Fruit fly (Drosophila melanogaster) whole organism, prepupa: ENCODE results near the gene Nt5a.

ENCODE experiments used
- CG15336 ChIP-seq: fragments of 200-800 bp; sonication (Bioruptor generic); IDR thresholded peaks from 2 replicates; pipeline ENCODE4 v1.3.6; 2022; ENCODE audit warnings: missing biosample characterization, missing genetic modification characterization
- CG34406 ChIP-seq: fragments of 200-800 bp; sonication (Bioruptor generic); optimal IDR thresholded peaks from 3 replicates; lab custom pipeline; 2016; ENCODE audit warnings: missing biosample characterization, missing genetic modification characterization
- CG7368 ChIP-seq: fragments of 200-800 bp; sonication (Bioruptor generic); optimal IDR thresholded peaks from 3 replicates; lab custom pipeline; 2016; ENCODE audit warnings: missing biosample characterization, missing genetic modification characterization
- CG9139 ChIP-seq: fragments of 200-800 bp; sonication (Bioruptor generic); optimal IDR thresholded peaks from 3 replicates; lab custom pipeline; 2017; ENCODE audit warnings: missing biosample characterization, mild to moderate bottlenecking, missing genetic modification characterization
- Smox ChIP-seq: fragments of 200-800 bp; sonication (Bioruptor generic); optimal IDR thresholded peaks from 3 replicates; lab custom pipeline; 2016; ENCODE audit warnings: missing biosample characterization, missing genetic modification characterization
- achi ChIP-seq: fragments of 200-800 bp; sonication (Bioruptor generic); optimal IDR thresholded peaks from 3 replicates; lab custom pipeline; 2016; ENCODE audit warnings: missing biosample characterization, missing genetic modification characterization
- dac ChIP-seq: fragments of 200-800 bp; sonication (Bioruptor generic); optimal IDR thresholded peaks from 2 replicates; lab custom pipeline; 2017; ENCODE audit warnings: missing biosample characterization, mild to moderate bottlenecking, missing genetic modification characterization
- fkh ChIP-seq: fragments of 200-800 bp; sonication (Bioruptor generic); optimal IDR thresholded peaks from 3 replicates; lab custom pipeline; 2017; ENCODE audit warnings: missing biosample characterization, mild to moderate bottlenecking, missing genetic modification characterization, moderate library complexity
- net ChIP-seq: fragments of 200-800 bp; sonication (Bioruptor generic); optimal IDR thresholded peaks from 3 replicates; lab custom pipeline; 2016; ENCODE audit warnings: missing biosample characterization, missing genetic modification characterization

DNA sequence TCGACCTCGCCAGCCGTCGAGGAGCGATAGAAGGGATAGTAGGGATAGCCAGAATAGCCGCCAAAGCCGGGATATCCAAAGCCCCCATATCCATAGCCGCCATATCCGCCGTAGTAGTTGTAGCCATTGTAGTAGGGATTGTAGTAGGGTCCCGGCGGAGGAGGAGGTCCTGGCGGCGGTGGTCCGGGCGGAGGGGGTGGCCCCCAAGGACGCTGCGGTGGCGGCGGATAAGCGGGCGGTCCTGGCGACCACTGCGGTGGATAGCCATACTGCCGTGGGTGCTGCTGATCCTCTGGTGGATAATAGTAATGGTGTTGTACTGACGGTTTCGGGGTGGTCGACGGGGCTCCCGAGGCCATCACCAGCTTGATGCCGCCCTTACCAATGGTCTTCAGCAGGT is 14.9 kb upstream of the Nt5a start:
- TF ChIP-seq achi (GFP tag; lab: Kevin White, UChicago) (no peak), CG15336 (no peak), dac (GFP tag; lab: Kevin White, UChicago) (no peak), CG34406 (GFP tag; lab: Kevin White, UChicago) (no peak), CG7368 (GFP tag; lab: Kevin White, UChicago) (no peak), fkh (no peak), CG9139 (GFP tag; lab: Kevin White, UChicago) (no peak), Smox (no peak), net (GFP tag; lab: Kevin White, UChicago) (no peak)
